Fruit fly (Drosophila melanogaster): ENCODE results near the gene alpha-Est4.

DNA sequence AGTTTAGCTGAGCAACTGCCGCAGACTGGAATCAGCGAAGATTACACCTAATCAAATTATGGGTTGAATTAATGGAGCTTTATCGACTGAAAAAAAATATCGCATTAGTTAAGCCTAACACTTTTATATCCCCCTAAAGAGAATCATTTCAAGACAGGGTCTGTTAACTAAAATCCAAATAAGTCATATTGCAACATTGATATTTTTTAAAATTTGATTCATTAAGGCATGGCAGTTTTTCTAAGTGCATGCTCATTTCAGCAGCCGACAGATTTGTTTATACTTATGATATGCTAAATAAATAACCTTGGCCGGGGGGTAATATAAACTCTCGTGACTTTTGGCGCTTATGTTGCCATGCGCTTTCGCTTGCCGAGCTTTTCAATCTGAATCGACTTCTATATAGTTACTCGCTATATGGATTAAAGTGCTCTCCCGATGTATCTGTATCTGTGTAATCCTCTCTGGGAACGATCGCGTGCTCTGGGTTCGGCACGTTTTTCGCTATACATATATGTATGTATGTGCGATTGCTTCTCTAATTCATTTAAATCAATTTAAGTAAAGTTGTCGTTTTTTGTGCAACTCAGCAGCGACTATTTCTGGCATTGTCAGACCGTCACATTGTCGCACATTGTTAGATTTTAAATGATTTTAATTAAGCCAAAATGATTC, 32.0 kb downstream of the alpha-Est4 start:
- no peak for TF ChIP-seq CG8478 (optimal IDR thresholded peaks at IDR 0.05)
- TF ChIP-seq CTCF (optimal IDR thresholded peaks at IDR 0.05): no peak
